1 fruit fly cellular context compared by ENCODE assay signal in the genomic region with DNA sequence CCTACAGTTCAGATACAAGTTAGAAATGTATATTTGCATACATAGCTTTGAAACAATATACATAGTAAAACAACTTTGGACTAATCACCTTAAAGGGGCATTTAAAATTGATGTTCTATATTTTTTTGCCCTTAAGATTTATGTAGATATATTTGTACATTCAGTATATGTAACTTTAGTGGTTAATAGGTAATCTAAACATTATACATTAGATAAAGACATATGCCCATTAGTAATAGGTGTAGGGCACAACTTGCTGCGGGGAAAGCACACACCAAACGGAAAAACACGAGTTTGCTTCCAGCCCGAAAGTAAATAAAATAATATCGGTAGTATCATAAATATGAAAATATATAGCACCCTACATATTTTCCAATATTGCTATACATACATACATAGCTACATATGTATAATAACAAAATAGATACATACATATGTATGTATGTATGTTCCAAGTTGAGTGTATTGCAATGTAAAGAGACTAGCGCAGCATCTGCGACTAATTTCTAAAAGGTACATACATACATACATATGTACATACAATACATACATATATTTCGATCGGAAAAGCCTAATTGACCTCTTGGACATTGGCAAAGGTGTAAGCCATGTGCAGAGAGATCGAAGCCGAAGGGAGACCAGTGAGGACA.
TF ChIP-seq lines count a peak whose summit lies in the region.

TSS of gene CG43736 (plus strand) at position 600 of the 650 bp plus-strand sequence.

TF ChIP-seq in whole organism, embryonic, 481 proteins besides CTCF, POLR2A, EP300 and RAD21 (continued from another document and continues in another):
- peak; percentile 60 for TF ChIP-seq Sry-δ (GFP tag; optimal IDR thresholded peaks at IDR 0.05; lab: Kevin White, UChicago)
- peak; percentile 63 for TF ChIP-seq Neu2 (GFP tag; optimal IDR thresholded peaks at IDR 0.05; lab: Kevin White, UChicago; ENCODE audit: borderline replicate concordance)
- TF ChIP-seq CG14441 (GFP tag; IDR thresholded peaks at IDR 0.05; lab: Robert Waterston, UW), result peak; percentile 85
- 0 out of 2 replicates have a peak, but pooled peaks have one; percentile 46 for TF ChIP-seq CG10321 (GFP tag; IDR thresholded peaks at IDR 0.05; lab: Robert Waterston, UW)
- TF ChIP-seq lmd (GFP tag; IDR thresholded peaks at IDR 0.05; lab: Robert Waterston, UW), result peak; percentile 95
- TF ChIP-seq ase (GFP tag; IDR thresholded peaks at IDR 0.05; lab: Robert Waterston, UW), result peak; percentile 86
- TF ChIP-seq TFAM (GFP tag; optimal IDR thresholded peaks at IDR 0.05; lab: Kevin White, UChicago), result peak; percentile 62
- peak; percentile 88 for TF ChIP-seq CG4707 (GFP tag; optimal IDR thresholded peaks at IDR 0.05; lab: Kevin White, UChicago)
- no peak for TF ChIP-seq zf30C (GFP tag; optimal IDR thresholded peaks at IDR 0.05; lab: Kevin White, UChicago)
- peak; percentile 65 for TF ChIP-seq Taf1 (GFP tag; IDR thresholded peaks at IDR 0.05; lab: Robert Waterston, UW)
- TF ChIP-seq insv (GFP tag; optimal IDR thresholded peaks at IDR 0.05; lab: Kevin White, UChicago), result peak in 1 of 2 experiments; percentile 67
- TF ChIP-seq CG7357 (GFP tag; IDR thresholded peaks at IDR 0.05; lab: Robert Waterston, UW), result peak; percentile 78
- TF ChIP-seq CG3407 (GFP tag; optimal IDR thresholded peaks at IDR 0.05; lab: Kevin White, UChicago), result peak; percentile 91
- TF ChIP-seq bab2 (GFP tag; optimal IDR thresholded peaks at IDR 0.05; lab: Kevin White, UChicago), result peak; percentile 93
- TF ChIP-seq emc (GFP tag; optimal IDR thresholded peaks at IDR 0.05; lab: Kevin White, UChicago), result peak; percentile 87
- TF ChIP-seq gsb (GFP tag; IDR thresholded peaks at IDR 0.05; lab: Robert Waterston, UW), result peak; percentile 76
- TF ChIP-seq sob (GFP tag; IDR thresholded peaks at IDR 0.05; lab: Robert Waterston, UW), result peak; percentile 86
- TF ChIP-seq zen2 (GFP tag; IDR thresholded peaks at IDR 0.05; lab: Robert Waterston, UW; ENCODE audit: partially characterized antibody), result no peak
- peak; percentile 85 for TF ChIP-seq vfl (GFP tag; optimal IDR thresholded peaks at IDR 0.05; lab: Kevin White, UChicago)
- TF ChIP-seq CG42726 (GFP tag; IDR thresholded peaks at IDR 0.05; lab: Robert Waterston, UW; ENCODE audit: partially characterized antibody), result no peak
- TF ChIP-seq CG13123 (GFP tag; optimal IDR thresholded peaks at IDR 0.05; lab: Kevin White, UChicago), result peak; percentile 83
- peak; percentile 78 for TF ChIP-seq Hey (tag; optimal IDR thresholded peaks at IDR 0.05; lab: Kevin White, UChicago)
- TF ChIP-seq CG16779 (GFP tag; IDR thresholded peaks at IDR 0.05; lab: Robert Waterston, UW), result no peak
- TF ChIP-seq Adf1 (GFP tag; IDR thresholded peaks at IDR 0.05; lab: Robert Waterston, UW), result no peak
- peak; percentile 84 for TF ChIP-seq al (GFP tag; IDR thresholded peaks at IDR 0.05; lab: Robert Waterston, UW)
- TF ChIP-seq nom (GFP tag; optimal IDR thresholded peaks at IDR 0.05; lab: Kevin White, UChicago), result peak; percentile 83
- TF ChIP-seq pho (GFP tag; optimal IDR thresholded peaks at IDR 0.05; lab: Kevin White, UChicago), result peak; percentile 93
- TF ChIP-seq CG8388 (GFP tag; optimal IDR thresholded peaks at IDR 0.05; lab: Kevin White, UChicago), result peak; percentile 95
- peak; percentile 51 for TF ChIP-seq CG8290 (GFP tag; optimal IDR thresholded peaks at IDR 0.05; lab: Kevin White, UChicago)
- TF ChIP-seq CG8290 (tag; optimal IDR thresholded peaks at IDR 0.05; lab: Kevin White, UChicago), result peak; percentile 54 to 89
- TF ChIP-seq CG18476 (GFP tag; optimal IDR thresholded peaks at IDR 0.05; lab: Kevin White, UChicago), result peak; percentile 93
- TF ChIP-seq Fer1 (GFP tag; optimal IDR thresholded peaks at IDR 0.05; lab: Kevin White, UChicago), result peak; percentile 97
- TF ChIP-seq bsh (GFP tag; optimal IDR thresholded peaks at IDR 0.05; lab: Kevin White, UChicago), result peak; percentile 92 to 96
- TF ChIP-seq CG8944 (GFP tag; optimal IDR thresholded peaks at IDR 0.05; lab: Kevin White, UChicago), result peak; percentile 91
- TF ChIP-seq peb (GFP tag; IDR thresholded peaks at IDR 0.05; lab: Robert Waterston, UW), result peak; percentile 79
- TF ChIP-seq CG10366 (GFP tag; IDR thresholded peaks at IDR 0.05; lab: Robert Waterston, UW), result peak; percentile 81
- peak; percentile 98 for TF ChIP-seq gem (tag; optimal IDR thresholded peaks at IDR 0.05; lab: Kevin White, UChicago)
- TF ChIP-seq CG10431 (GFP tag; optimal IDR thresholded peaks at IDR 0.05; lab: Kevin White, UChicago), result peak; percentile 85
- 0 out of 2 replicates have a peak, but pooled peaks have one; percentile 12 for TF ChIP-seq sim (GFP tag; IDR thresholded peaks at IDR 0.05; lab: Robert Waterston, UW)
- TF ChIP-seq CG2712 (tag; optimal IDR thresholded peaks at IDR 0.05; lab: Kevin White, UChicago), result peak; percentile 98
- TF ChIP-seq D (optimal IDR thresholded peaks at IDR 0.05; lab: Kevin White, UChicago), result no peak
- peak; percentile 96 for TF ChIP-seq D (GFP tag; optimal IDR thresholded peaks at IDR 0.05; lab: Kevin White, UChicago)
- TF ChIP-seq Atf3 (GFP tag; optimal IDR thresholded peaks at IDR 0.05; lab: Kevin White, UChicago), result peak; percentile 80
- TF ChIP-seq CG4617 (GFP tag; optimal IDR thresholded peaks at IDR 0.05; lab: Kevin White, UChicago; ENCODE audit: borderline replicate concordance), result peak; percentile 78
- no peak for TF ChIP-seq dati (GFP tag; IDR thresholded peaks at IDR 0.05; lab: Robert Waterston, UW)
- peak; percentile 89 for TF ChIP-seq Ada2b (GFP tag; IDR thresholded peaks at IDR 0.05; lab: Robert Waterston, UW)
- TF ChIP-seq CG4404 (GFP tag; IDR thresholded peaks at IDR 0.05; lab: Robert Waterston, UW), result peak; percentile 72; the same call in 1 of the 2 replicates
- peak; percentile 99 for TF ChIP-seq CG17361 (GFP tag; IDR thresholded peaks at IDR 0.05; lab: Robert Waterston, UW)
- TF ChIP-seq Hr51 (GFP tag; optimal IDR thresholded peaks at IDR 0.05; lab: Kevin White, UChicago), result peak; percentile 87 to 98
- peak; percentile 95 for TF ChIP-seq CG15011 (GFP tag; optimal IDR thresholded peaks at IDR 0.05; lab: Kevin White, UChicago)
- TF ChIP-seq Max (GFP tag; optimal IDR thresholded peaks at IDR 0.05; lab: Kevin White, UChicago), result peak; percentile 92
- no peak for TF ChIP-seq hkb (optimal IDR thresholded peaks at IDR 0.05; lab: Kevin White, UChicago)
- peak; percentile 87 for TF ChIP-seq hkb (GFP tag; IDR thresholded peaks at IDR 0.05; lab: Robert Waterston, UW)
- TF ChIP-seq jumu (GFP tag; optimal IDR thresholded peaks at IDR 0.05; lab: Kevin White, UChicago), result peak; percentile 92
- peak; percentile 94 for TF ChIP-seq CG4328 (GFP tag; optimal IDR thresholded peaks at IDR 0.05; lab: Kevin White, UChicago)
- TF ChIP-seq en (GFP tag; optimal IDR thresholded peaks at IDR 0.05; lab: Kevin White, UChicago), result peak; percentile 83
- TF ChIP-seq kah (GFP tag; optimal IDR thresholded peaks at IDR 0.05; lab: Kevin White, UChicago), result peak; percentile 93
- TF ChIP-seq ken (GFP tag; IDR thresholded peaks at IDR 0.05; lab: Robert Waterston, UW), result peak; percentile 84
- peak; percentile 87 for TF ChIP-seq Dbx (GFP tag; IDR thresholded peaks at IDR 0.05; lab: Robert Waterston, UW)
- peak; percentile 78 for TF ChIP-seq Myb (GFP tag; optimal IDR thresholded peaks at IDR 0.05; lab: Kevin White, UChicago)
- TF ChIP-seq jigr1 (GFP tag; IDR thresholded peaks at IDR 0.05; lab: Robert Waterston, UW), result peak; percentile 75; the same call in 1 of the 3 replicates
- TF ChIP-seq CG13775 (GFP tag; optimal IDR thresholded peaks at IDR 0.05; lab: Kevin White, UChicago), result peak; percentile 92
- TF ChIP-seq pb (GFP tag; optimal IDR thresholded peaks at IDR 0.05; lab: Kevin White, UChicago), result peak; percentile 85
- TF ChIP-seq usp (GFP tag; optimal IDR thresholded peaks at IDR 0.05; lab: Kevin White, UChicago), result no peak
- TF ChIP-seq CG3847 (GFP tag; IDR thresholded peaks at IDR 0.05; lab: Robert Waterston, UW), result peak; percentile 92
- TF ChIP-seq slou (GFP tag; optimal IDR thresholded peaks at IDR 0.05; lab: Kevin White, UChicago), result peak; percentile 87
- TF ChIP-seq chif (GFP tag; optimal IDR thresholded peaks at IDR 0.05; lab: Kevin White, UChicago), result peak; percentile 93 to 94
- no peak for TF ChIP-seq bowl (GFP tag; IDR thresholded peaks at IDR 0.05; lab: Robert Waterston, UW)
- TF ChIP-seq CG9215 (GFP tag; IDR thresholded peaks at IDR 0.05; lab: Robert Waterston, UW), result peak; percentile 83
- TF ChIP-seq CG11504 (tag; optimal IDR thresholded peaks at IDR 0.05; lab: Kevin White, UChicago), result peak; percentile 98
- TF ChIP-seq Hr39 (optimal IDR thresholded peaks at IDR 0.05; lab: Kevin White, UChicago), result no peak
- peak; percentile 92 for TF ChIP-seq Rfx (GFP tag; IDR thresholded peaks at IDR 0.05; lab: Robert Waterston, UW)
- TF ChIP-seq scrt (GFP tag; optimal IDR thresholded peaks at IDR 0.05; lab: Kevin White, UChicago), result peak; percentile 92
- peak; percentile 89 for TF ChIP-seq fu2 (GFP tag; optimal IDR thresholded peaks at IDR 0.05; lab: Kevin White, UChicago)
- no peak for TF ChIP-seq Bgb (GFP tag; IDR thresholded peaks at IDR 0.05; lab: Robert Waterston, UW; ENCODE audit: partially characterized antibody)
- peak; percentile 87 for TF ChIP-seq CG8359 (GFP tag; optimal IDR thresholded peaks at IDR 0.05; lab: Kevin White, UChicago; ENCODE audit: borderline replicate concordance)
- TF ChIP-seq dmrt11E (tag; optimal IDR thresholded peaks at IDR 0.05; lab: Kevin White, UChicago), result peak; percentile 92
- TF ChIP-seq CG31224 (GFP tag; IDR thresholded peaks at IDR 0.05; lab: Robert Waterston, UW), result peak; percentile 80
- TF ChIP-seq chm (GFP tag; IDR thresholded peaks at IDR 0.05; lab: Robert Waterston, UW), result peak; percentile 13; the same call in 1 of the 2 replicates
- no peak for TF ChIP-seq z (GFP tag; IDR thresholded peaks at IDR 0.05; lab: Robert Waterston, UW)
- peak; percentile 76 for TF ChIP-seq CG14667 (GFP tag; IDR thresholded peaks at IDR 0.05; lab: Robert Waterston, UW)
- TF ChIP-seq CG8281 (tag; optimal IDR thresholded peaks at IDR 0.05; lab: Kevin White, UChicago), result peak; percentile 90
- peak; percentile 86 for TF ChIP-seq trh (GFP tag; optimal IDR thresholded peaks at IDR 0.05; lab: Kevin White, UChicago)
- TF ChIP-seq CG5953 (GFP tag; IDR thresholded peaks at IDR 0.05; lab: Robert Waterston, UW), result peak; percentile 70
- TF ChIP-seq run (tag; optimal IDR thresholded peaks at IDR 0.05; lab: Kevin White, UChicago), result peak; percentile 93
- TF ChIP-seq CG31365 (tag; optimal IDR thresholded peaks at IDR 0.05; lab: Kevin White, UChicago), result peak; percentile 84
- no peak for TF ChIP-seq Trl (optimal IDR thresholded peaks at IDR 0.05; lab: Kevin White, UChicago)
- peak; percentile 92 for TF ChIP-seq Trl (GFP tag; optimal IDR thresholded peaks at IDR 0.05; lab: Kevin White, UChicago)
- peak; percentile 95 for TF ChIP-seq Hand (GFP tag; optimal IDR thresholded peaks at IDR 0.05; lab: Kevin White, UChicago)
- peak; percentile 86 for TF ChIP-seq CG7372 (GFP tag; IDR thresholded peaks at IDR 0.05; lab: Robert Waterston, UW)
- TF ChIP-seq CG8478 (optimal IDR thresholded peaks at IDR 0.05; lab: Kevin White, UChicago), result no peak
- TF ChIP-seq CG15269 (tag; optimal IDR thresholded peaks at IDR 0.05; lab: Kevin White, UChicago), result peak; percentile 97
- peak; percentile 93 for TF ChIP-seq CG11695 (GFP tag; IDR thresholded peaks at IDR 0.05; lab: Robert Waterston, UW)
- peak; percentile 95 for TF ChIP-seq fd3F (GFP tag; optimal IDR thresholded peaks at IDR 0.05; lab: Kevin White, UChicago)
- TF ChIP-seq sr (GFP tag; IDR thresholded peaks at IDR 0.05; lab: Robert Waterston, UW), result peak; percentile 46; the same call in 1 of the 3 replicates
- peak; percentile 88 for TF ChIP-seq crc (GFP tag; optimal IDR thresholded peaks at IDR 0.05; lab: Kevin White, UChicago)
- TF ChIP-seq inv (GFP tag; IDR thresholded peaks at IDR 0.05; lab: Robert Waterston, UW; ENCODE audit: partially characterized antibody), result no peak
- TF ChIP-seq CG10565 (GFP tag; optimal IDR thresholded peaks at IDR 0.05; lab: Kevin White, UChicago), result peak; percentile 68
- TF ChIP-seq Fer2 (tag; optimal IDR thresholded peaks at IDR 0.05; lab: Kevin White, UChicago), result peak; percentile 92
- TF ChIP-seq tgo (GFP tag; IDR thresholded peaks at IDR 0.05; lab: Robert Waterston, UW), result peak; percentile 90
- peak; percentile 84 for TF ChIP-seq so (GFP tag; IDR thresholded peaks at IDR 0.05; lab: Robert Waterston, UW)
- TF ChIP-seq klu (GFP tag; IDR thresholded peaks at IDR 0.05; lab: Robert Waterston, UW), result peak; percentile 85
- TF ChIP-seq mirr (GFP tag; optimal IDR thresholded peaks at IDR 0.05; lab: Kevin White, UChicago), result peak; percentile 82
- TF ChIP-seq CG12104 (GFP tag; optimal IDR thresholded peaks at IDR 0.05; lab: Kevin White, UChicago), result peak; percentile 97
- TF ChIP-seq Oli (tag; optimal IDR thresholded peaks at IDR 0.05; lab: Kevin White, UChicago), result peak; percentile 97
- peak; percentile 95 for TF ChIP-seq Xbp1 (GFP tag; optimal IDR thresholded peaks at IDR 0.05; lab: Kevin White, UChicago)
- TF ChIP-seq fd64A (GFP tag; optimal IDR thresholded peaks at IDR 0.05; lab: Kevin White, UChicago), result peak; percentile 83
- peak; percentile 87 for TF ChIP-seq esg (GFP tag; conservative IDR thresholded peaks at IDR 0.05; lab: Robert Waterston, UW)
- TF ChIP-seq Usf (GFP tag; optimal IDR thresholded peaks at IDR 0.05; lab: Kevin White, UChicago), result peak; percentile 87
- TF ChIP-seq BtbVII (GFP tag; optimal IDR thresholded peaks at IDR 0.05; lab: Kevin White, UChicago), result peak; percentile 96
- no peak for TF ChIP-seq Deaf1 (tag; optimal IDR thresholded peaks at IDR 0.05; lab: Kevin White, UChicago)
- TF ChIP-seq odd (GFP tag; optimal IDR thresholded peaks at IDR 0.05; lab: Kevin White, UChicago), result peak; percentile 93
- peak; percentile 99 for TF ChIP-seq CG2678 (tag; optimal IDR thresholded peaks at IDR 0.05; lab: Kevin White, UChicago)
- peak; percentile 84 for TF ChIP-seq H2.0 (GFP tag; IDR thresholded peaks at IDR 0.05; lab: Robert Waterston, UW)
- TF ChIP-seq Gsc (GFP tag; IDR thresholded peaks at IDR 0.05; lab: Robert Waterston, UW), result no peak; the same call in 1 of the 2 replicates
- TF ChIP-seq CG13287 (GFP tag; IDR thresholded peaks at IDR 0.05; lab: Robert Waterston, UW; ENCODE audit: partially characterized antibody), result no peak
- TF ChIP-seq CG9876 (GFP tag; optimal IDR thresholded peaks at IDR 0.05; lab: Kevin White, UChicago), result peak; percentile 87
- TF ChIP-seq CG12299 (tag; optimal IDR thresholded peaks at IDR 0.05; lab: Kevin White, UChicago), result peak; percentile 94
- TF ChIP-seq CG4730 (GFP tag; IDR thresholded peaks at IDR 0.05; lab: Robert Waterston, UW), result peak; percentile 79
- no peak; the same call in 1 of the 2 replicates for TF ChIP-seq dan (GFP tag; IDR thresholded peaks at IDR 0.05; lab: Robert Waterston, UW)
- TF ChIP-seq CG3726 (GFP tag; IDR thresholded peaks at IDR 0.05; lab: Robert Waterston, UW), result peak; percentile 77; the same call in 2 of the 3 replicates
- peak; percentile 90 for TF ChIP-seq CG1602 (GFP tag; optimal IDR thresholded peaks at IDR 0.05; lab: Kevin White, UChicago)
